Fruit fly (Drosophila melanogaster) whole organism, embryonic: ENCODE results near the gene Mzt1.
A peak's percentile ranks its signal among the peaks of the same experiment; 100 is the strongest.

Experiments used
- Atf6 ChIP-seq: fragments of 200-800 bp; sonication (Bioruptor generic); IDR thresholded peaks from 2 replicates; pipeline ENCODE4 v1.3.6; 2022; ENCODE audit warnings: missing biosample characterization, missing genetic modification characterization
- Bgb ChIP-seq: fragments of 200-800 bp; sonication (Bioruptor generic); IDR thresholded peaks from 2 replicates; pipeline ENCODE4 v1.3.6; 2022; ENCODE audit warnings: missing biosample characterization, missing genetic modification characterization; ENCODE audit not compliant: partially characterized antibody
- Bteb2 ChIP-seq: fragments of 200-800 bp; sonication (Bioruptor generic); optimal IDR thresholded peaks from 2 replicates; lab custom pipeline; 2016; ENCODE audit warnings: missing biosample characterization, missing genetic modification characterization
- CG10209 ChIP-seq: fragments of 200-800 bp; sonication (Bioruptor generic); optimal IDR thresholded peaks from 3 replicates; lab custom pipeline; 2017; ENCODE audit warnings: missing biosample characterization, mild to moderate bottlenecking, missing genetic modification characterization, missing genetic modification reagents
- CG12236 ChIP-seq: fragments of 200-800 bp; sonication (Bioruptor generic); optimal IDR thresholded peaks from 2 replicates; lab custom pipeline; 2016; ENCODE audit warnings: missing biosample characterization, missing genetic modification characterization
- CG12744 ChIP-seq: fragments of 200-800 bp; sonication (Bioruptor generic); optimal IDR thresholded peaks from 2 replicates; lab custom pipeline; 2016; ENCODE audit warnings: missing biosample characterization, missing genetic modification characterization
- CG15011 ChIP-seq: fragments of 200-800 bp; sonication (Bioruptor generic); optimal IDR thresholded peaks from 3 replicates; lab custom pipeline; 2018; ENCODE audit warnings: missing biosample characterization, mild to moderate bottlenecking, missing genetic modification characterization
- CG1792 ChIP-seq: fragments of 200-800 bp; sonication (Bioruptor generic); optimal IDR thresholded peaks from 2 replicates; lab custom pipeline; 2016; ENCODE audit warnings: missing biosample characterization, missing genetic modification characterization
- CG2678 ChIP-seq: fragments of 200-800 bp; sonication (Bioruptor generic); optimal IDR thresholded peaks from 3 replicates; lab custom pipeline; 2019; ENCODE audit warnings: missing biosample characterization, mild to moderate bottlenecking, missing genetic modification characterization, moderate library complexity
- CG30020 ChIP-seq: fragments of 200-800 bp; optimal IDR thresholded peaks from 2 replicates; lab custom pipeline; 2019; ENCODE audit warnings: missing biosample characterization, mild to moderate bottlenecking, missing genetic modification characterization, moderate library complexity
- CG30431 ChIP-seq: fragments of 200-800 bp; sonication (Bioruptor generic); optimal IDR thresholded peaks from 2 replicates; lab custom pipeline; 2017; ENCODE audit warnings: missing biosample characterization, missing genetic modification characterization
- CG3995 ChIP-seq: fragments of 200-800 bp; sonication (Bioruptor generic); optimal IDR thresholded peaks from 3 replicates; lab custom pipeline; 2016; ENCODE audit warnings: missing biosample characterization, missing genetic modification characterization
- CG4404 ChIP-seq: fragments of 200-800 bp; sonication (Bioruptor generic); IDR thresholded peaks from 2 replicates; pipeline ENCODE4 v1.3.6; 2022; ENCODE audit warnings: missing biosample characterization, missing genetic modification characterization
- CG5245 ChIP-seq: fragments of 200-800 bp; sonication (Bioruptor generic); optimal IDR thresholded peaks from 3 replicates; lab custom pipeline; 2016; ENCODE audit warnings: missing biosample characterization, missing genetic modification characterization
- CG5953 ChIP-seq: fragments of 200-800 bp; sonication (Bioruptor generic); IDR thresholded peaks from 2 replicates; pipeline ENCODE4 v1.3.6; 2022; ENCODE audit warnings: missing biosample characterization, missing genetic modification characterization
- CG6689 ChIP-seq: fragments of 200-800 bp; sonication (Bioruptor generic); IDR thresholded peaks from 2 replicates; pipeline ENCODE4 v1.3.6; 2022; ENCODE audit warnings: missing biosample characterization, missing genetic modification characterization
- CG7786 ChIP-seq: fragments of 200-800 bp; sonication (Bioruptor generic); optimal IDR thresholded peaks from 2 replicates; lab custom pipeline; 2016; ENCODE audit warnings: missing biosample characterization, missing genetic modification characterization
- CG8089 ChIP-seq: fragments of 200-800 bp; sonication (Bioruptor generic); optimal IDR thresholded peaks from 3 replicates; lab custom pipeline; 2016; ENCODE audit warnings: missing biosample characterization, missing genetic modification characterization
- CG8359 ChIP-seq: fragments of 200-800 bp; sonication (Bioruptor generic); optimal IDR thresholded peaks from 2 replicates; lab custom pipeline; 2017; ENCODE audit warnings: missing biosample characterization, mild to moderate bottlenecking, missing genetic modification characterization, borderline replicate concordance
- CG9437 ChIP-seq: fragments of 200-800 bp; sonication (Bioruptor generic); optimal IDR thresholded peaks from 2 replicates; lab custom pipeline; 2018; ENCODE audit warnings: missing biosample characterization, mild to moderate bottlenecking, missing genetic modification characterization
- CG9609 ChIP-seq: fragments of 200-800 bp; sonication (Bioruptor generic); optimal IDR thresholded peaks from 3 replicates; lab custom pipeline; 2016; ENCODE audit warnings: missing biosample characterization, missing genetic modification characterization
- CTCF ChIP-seq: fragments of 200-800 bp; sonication (Bioruptor generic); optimal IDR thresholded peaks from 2 replicates; lab custom pipeline; 2017; ENCODE audit warnings: missing biosample characterization, mild to moderate bottlenecking, missing genetic modification characterization, moderate library complexity
- D19A ChIP-seq: fragments of 200-800 bp; optimal IDR thresholded peaks from 3 replicates; lab custom pipeline; 2019; ENCODE audit warnings: missing biosample characterization, mild to moderate bottlenecking, missing genetic modification characterization, moderate library complexity
- HHEX ChIP-seq: fragments of 200-800 bp; sonication (Bioruptor generic); optimal IDR thresholded peaks from 3 replicates; lab custom pipeline; 2017; ENCODE audit warnings: missing biosample characterization, mild to moderate bottlenecking, missing genetic modification characterization, missing genetic modification reagents
- HLH4C ChIP-seq: fragments of 200-800 bp; sonication (Bioruptor generic); IDR thresholded peaks from 3 replicates; pipeline ENCODE4 v1.3.6; 2022; ENCODE audit warnings: missing biosample characterization, missing genetic modification characterization; ENCODE audit not compliant: partially characterized antibody
- Hmr ChIP-seq: fragments of 200-800 bp; sonication (Bioruptor generic); optimal IDR thresholded peaks from 3 replicates; lab custom pipeline; 2017; ENCODE audit warnings: mild to moderate bottlenecking, missing biosample characterization, missing genetic modification reagents, missing genetic modification characterization
- Hr39 ChIP-seq: fragments of >200 bp; optimal IDR thresholded peaks from 2 replicates; lab custom pipeline; 2017
- Pdp1 ChIP-seq, 2 experiments: fragments of 200-800 bp; sonication (Bioruptor generic); optimal IDR thresholded peaks; 3 replicates each; lab custom pipeline; 2016; ENCODE audit warnings: missing biosample characterization in 2 of 2, missing genetic modification characterization in 2 of 2, mild to moderate bottlenecking in 1 of 2, moderate library complexity in 1 of 2
- abd-A ChIP-seq: fragments of 200-800 bp; sonication (Bioruptor generic); optimal IDR thresholded peaks from 3 replicates; lab custom pipeline; 2019; ENCODE audit warnings: missing biosample characterization, mild to moderate bottlenecking, missing genetic modification characterization, moderate library complexity
- al ChIP-seq: fragments of 200-800 bp; sonication (Bioruptor generic); IDR thresholded peaks from 2 replicates; pipeline ENCODE4 v1.3.6; 2022; ENCODE audit warnings: missing biosample characterization, missing genetic modification characterization
- ara ChIP-seq: fragments of 200-800 bp; sonication (Bioruptor generic); IDR thresholded peaks from 2 replicates; pipeline ENCODE4 v1.3.6; 2022; ENCODE audit warnings: missing biosample characterization, missing genetic modification characterization
- br ChIP-seq: fragments of >200 bp; optimal IDR thresholded peaks from 2 replicates; lab custom pipeline; 2017
- chm ChIP-seq: fragments of 200-800 bp; sonication (Bioruptor generic); IDR thresholded peaks from 2 replicates; pipeline ENCODE4 v1.3.6; 2022; ENCODE audit warnings: missing biosample characterization, missing genetic modification characterization
- corto ChIP-seq: fragments of 200-800 bp; sonication (Bioruptor generic); optimal IDR thresholded peaks from 2 replicates; lab custom pipeline; 2016; ENCODE audit warnings: missing biosample characterization, mild to moderate bottlenecking, missing genetic modification characterization, moderate library complexity
- dati ChIP-seq: fragments of 200-800 bp; sonication (Bioruptor generic); IDR thresholded peaks from 2 replicates; pipeline ENCODE4 v1.3.6; 2022; ENCODE audit warnings: missing biosample characterization, missing genetic modification characterization
- dpn ChIP-seq, 2 experiments: fragments of 200-800 bp; sonication (Bioruptor generic); optimal IDR thresholded peaks; 3 replicates each; lab custom pipeline; 2016; ENCODE audit warnings: missing biosample characterization in 2 of 2, missing genetic modification characterization in 2 of 2
- emc ChIP-seq: fragments of 200-800 bp; sonication (Bioruptor generic); optimal IDR thresholded peaks from 2 replicates; lab custom pipeline; 2016; ENCODE audit warnings: missing biosample characterization, missing genetic modification characterization
- fd3F ChIP-seq: fragments of 200-800 bp; sonication (Bioruptor generic); optimal IDR thresholded peaks from 2 replicates; lab custom pipeline; 2018; ENCODE audit warnings: missing biosample characterization, mild to moderate bottlenecking, missing genetic modification characterization, moderate library complexity
- fd96Cb ChIP-seq: fragments of 200-800 bp; sonication (Bioruptor generic); optimal IDR thresholded peaks from 2 replicates; lab custom pipeline; 2018; ENCODE audit warnings: missing biosample characterization, mild to moderate bottlenecking, missing genetic modification characterization, moderate library complexity
- her ChIP-seq: fragments of 200-800 bp; sonication (Bioruptor generic); optimal IDR thresholded peaks from 2 replicates; lab custom pipeline; 2016; ENCODE audit warnings: missing biosample characterization, missing genetic modification characterization
- lilli ChIP-seq: fragments of 200-800 bp; sonication (Bioruptor generic); optimal IDR thresholded peaks from 3 replicates; lab custom pipeline; 2016; ENCODE audit warnings: missing biosample characterization, missing genetic modification characterization
- mld ChIP-seq: fragments of 200-800 bp; sonication (Bioruptor generic); IDR thresholded peaks from 3 replicates; pipeline ENCODE4 v1.3.6; 2022; ENCODE audit warnings: missing biosample characterization, missing genetic modification characterization; ENCODE audit not compliant: partially characterized antibody
- org-1 ChIP-seq: fragments of 200-800 bp; sonication (Bioruptor generic); optimal IDR thresholded peaks from 2 replicates; lab custom pipeline; 2017; ENCODE audit warnings: missing biosample characterization, missing genetic modification characterization
- otp ChIP-seq: fragments of 200-800 bp; sonication (Bioruptor generic); IDR thresholded peaks from 3 replicates; pipeline ENCODE4, ENCODE4 v1.3.6; 2022; ENCODE audit warnings: missing biosample characterization, missing genetic modification characterization
- run ChIP-seq: fragments of 200-800 bp; sonication (Bioruptor generic); optimal IDR thresholded peaks from 3 replicates; lab custom pipeline; 2018; ENCODE audit warnings: missing biosample characterization, mild to moderate bottlenecking, missing genetic modification characterization
- scrt ChIP-seq: fragments of 200-800 bp; sonication (Bioruptor generic); optimal IDR thresholded peaks from 2 replicates; lab custom pipeline; 2018; ENCODE audit warnings: missing biosample characterization, mild to moderate bottlenecking, missing genetic modification characterization, moderate library complexity
- sd ChIP-seq: fragments of 200-800 bp; sonication (Bioruptor generic); optimal IDR thresholded peaks from 3 replicates; lab custom pipeline; 2018; ENCODE audit warnings: missing biosample characterization, mild to moderate bottlenecking, missing genetic modification characterization, moderate library complexity
- sens ChIP-seq: fragments of 200-800 bp; sonication (Bioruptor generic); peaks from one replicate; lab custom pipeline; 2016; ENCODE audit warnings: missing biosample characterization, missing genetic modification characterization
- seq ChIP-seq: fragments of 200-800 bp; sonication (Bioruptor generic); IDR thresholded peaks from 2 replicates; pipeline ENCODE4 v1.3.6; 2022; ENCODE audit warnings: missing biosample characterization, missing genetic modification characterization
- shn ChIP-seq: fragments of 200-800 bp; sonication (Bioruptor generic); optimal IDR thresholded peaks from 3 replicates; lab custom pipeline; 2016; ENCODE audit warnings: missing biosample characterization, missing genetic modification characterization
- tin ChIP-seq: fragments of 200-800 bp; sonication (Bioruptor generic); optimal IDR thresholded peaks from 3 replicates; lab custom pipeline; 2016; ENCODE audit warnings: missing biosample characterization, missing genetic modification characterization
- twi ChIP-seq: fragments of 200-800 bp; optimal IDR thresholded peaks from 2 replicates; lab custom pipeline; 2019; ENCODE audit warnings: missing biosample characterization, mild to moderate bottlenecking, missing genetic modification characterization, moderate library complexity
- usp ChIP-seq: fragments of >200 bp; optimal IDR thresholded peaks from 2 replicates; lab custom pipeline; 2017; ENCODE audit warnings: missing biosample characterization, missing genetic modification characterization

Gene Mzt1

dm6 chr3L:2411564-2412080 is 22.6 kb downstream of the Mzt1 start (continued):
- TF ChIP-seq fd3F (GFP tag; lab: Kevin White, UChicago) (peak; percentile 44), HLH4C (GFP tag; lab: Robert Waterston, UW) (no peak), sd (tag; lab: Kevin White, UChicago) (no peak), dpn (GFP tag; optimal IDR thresholded peaks at IDR 0.05; lab: Kevin White, UChicago) (peak in 1 of 2 experiments; percentile 22), seq (GFP tag; lab: Robert Waterston, UW) (0 out of 2 replicates have a peak, but pooled peaks have one; percentile 13), Hr39 (no peak), CG30020 (tag; lab: Kevin White, UChicago) (no peak), br (lab: Kevin White, UChicago) (no peak), twi (tag; lab: Kevin White, UChicago) (no peak), dati (GFP tag; lab: Robert Waterston, UW) (no peak), CG9437 (GFP tag; lab: Kevin White, UChicago) (no peak), org-1 (GFP tag; lab: Kevin White, UChicago) (no peak), CG10209 (GFP tag; lab: Kevin White, UChicago) (peak; percentile 14), Hmr (GFP tag; lab: Kevin White, UChicago) (peak; percentile 67), CTCF (no peak), CG9609 (no peak), chm (no peak), fd96Cb (tag; lab: Kevin White, UChicago) (no peak), HHEX (peak; percentile 35), CG4404 (GFP tag; lab: Robert Waterston, UW) (no peak), Bgb (no peak), mld (GFP tag; lab: Robert Waterston, UW) (no peak), corto (GFP tag; lab: Kevin White, UChicago) (peak; percentile 62), CG3995 (GFP tag; lab: Kevin White, UChicago) (no peak), D19A (tag; lab: Kevin White, UChicago) (no peak), lilli (peak; percentile 41), CG15011 (GFP tag; lab: Kevin White, UChicago) (no peak), emc (GFP tag; lab: Kevin White, UChicago) (no peak), ara (GFP tag; lab: Robert Waterston, UW) (no peak), her (GFP tag; lab: Kevin White, UChicago) (no peak), CG8359 (GFP tag; lab: Kevin White, UChicago) (no peak), CG8089 (GFP tag; lab: Kevin White, UChicago) (no peak), CG12744 (no peak), CG1792 (GFP tag; lab: Kevin White, UChicago) (no peak), al (no peak), otp (no peak), usp (GFP tag; lab: Kevin White, UChicago) (no peak), CG30431 (GFP tag; lab: Kevin White, UChicago) (no peak), Atf6 (GFP tag; lab: Robert Waterston, UW) (peak; percentile 73), CG2678 (tag; lab: Kevin White, UChicago) (peak; percentile 79), Bteb2 (no peak), CG5953 (GFP tag; lab: Robert Waterston, UW) (no peak), abd-A (tag; lab: Kevin White, UChicago) (no peak), sens (peak; percentile 76), CG5245 (GFP tag; lab: Kevin White, UChicago) (no peak), tin (no peak), Pdp1 (GFP tag; optimal IDR thresholded peaks at IDR 0.05; lab: Kevin White, UChicago) (peak in 1 of 2 experiments; percentile 19), scrt (GFP tag; lab: Kevin White, UChicago) (peak; percentile 38), CG7786 (GFP tag; lab: Kevin White, UChicago) (no peak), CG6689 (GFP tag; lab: Robert Waterston, UW) (peak; percentile 16; the same call in 1 of the 2 replicates), run (tag; lab: Kevin White, UChicago) (no peak), shn (GFP tag; lab: Kevin White, UChicago) (no peak), CG12236 (GFP tag; lab: Kevin White, UChicago) (no peak)
